Worm (Caenorhabditis elegans): ENCODE results near the gene F26F2.3.

- TF ChIP-seq nhr-28 (tag; optimal IDR thresholded peaks at IDR 0.05), result no peak
- no peak for TF ChIP-seq unc-39 (tag; optimal IDR thresholded peaks at IDR 0.05)
These were observed 36.7 kb upstream of the F26F2.3 start, which contains the start of gene ttr-11 for ce11 chrV:20603014-20603413.

All from whole organism, mixed stage, embryonic.